Fruit fly (Drosophila melanogaster): ENCODE data around the gene ND-42.

DNA sequence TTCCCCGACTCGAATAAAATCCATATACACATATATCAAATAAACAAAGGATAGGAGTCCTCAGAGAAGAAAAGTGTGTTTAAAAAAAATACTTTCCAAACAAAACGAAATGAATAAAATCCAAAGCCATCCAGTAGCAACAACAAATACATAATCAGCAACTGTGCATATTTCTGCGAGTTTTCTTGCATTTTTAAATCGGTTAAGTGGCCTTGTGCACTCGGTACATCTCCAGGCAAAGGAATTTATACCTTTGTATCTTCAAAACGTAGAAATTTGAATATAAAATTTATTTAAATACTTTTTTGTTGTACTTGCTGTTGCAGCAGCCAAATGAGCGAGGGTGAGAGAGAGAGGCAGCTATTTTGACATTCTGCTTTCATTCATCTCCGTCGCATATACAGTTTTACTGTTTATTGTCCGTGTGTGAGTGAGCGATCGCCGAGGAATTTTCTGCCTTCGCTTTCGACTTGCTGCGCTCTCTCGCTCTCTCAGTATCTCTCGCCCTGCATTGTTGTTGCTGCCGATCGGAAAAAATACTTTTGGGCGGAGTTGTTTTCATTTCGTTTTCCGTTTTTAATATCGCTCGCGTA is 14.9 kb downstream of the ND-42 start:
- TF ChIP-seq CG10348 (GFP tag; IDR thresholded peaks at IDR 0.05) = no peak
- TF ChIP-seq CG15710 (tag; optimal IDR thresholded peaks at IDR 0.05) = no peak
- no peak for TF ChIP-seq D1 (tag; optimal IDR thresholded peaks at IDR 0.05)
- TF ChIP-seq Pif1B (GFP tag; optimal IDR thresholded peaks at IDR 0.05) = no peak
- TF ChIP-seq CG8159 (tag; optimal IDR thresholded peaks at IDR 0.05) = no peak
- no peak for TF ChIP-seq CG17806 (tag; optimal IDR thresholded peaks at IDR 0.05)
- peak; percentile 35 for TF ChIP-seq EcR (GFP tag; optimal IDR thresholded peaks at IDR 0.05)
- TF ChIP-seq CG14655 (GFP tag; optimal IDR thresholded peaks at IDR 0.05) = no peak
- TF ChIP-seq CG9948 (tag; optimal IDR thresholded peaks at IDR 0.05) = no peak
- no peak for TF ChIP-seq CG34367 (tag; optimal IDR thresholded peaks at IDR 0.05)
- TF ChIP-seq CG12605 (GFP tag; IDR thresholded peaks at IDR 0.05) = no peak
- no peak for TF ChIP-seq rn (GFP tag; IDR thresholded peaks at IDR 0.05)

All from whole organism, pupa.